Worm (Caenorhabditis elegans) whole organism, early embryonic: ENCODE data around the gene mab-5.

ENCODE experiments used
- aly-1 ChIP-seq: sonication (generic microtip); optimal IDR thresholded peaks from 2 replicates; lab custom pipeline; 2016; ENCODE audit warnings: missing genetic modification characterization, missing compliant biosample characterization
- ama-1 ChIP-seq: fragments of 150-350 bp; optimal IDR thresholded peaks from 2 replicates; lab custom pipeline; 2014
- ceh-36 ChIP-seq: sonication (generic microtip); optimal IDR thresholded peaks from 2 replicates; lab custom pipeline; 2016; ENCODE audit warnings: missing genetic modification characterization, inconsistent platforms, missing compliant biosample characterization
- flt-1 ChIP-seq: fragments of 200-800 bp; sonication (Bioruptor generic); IDR thresholded peaks from 2 replicates; pipeline ENCODE4 v1.3.6; 2022; ENCODE audit warnings: missing genetic modification characterization, missing compliant biosample characterization
- hmbx-1 ChIP-seq: sonication (generic microtip); optimal IDR thresholded peaks from 2 replicates; lab custom pipeline; 2016; ENCODE audit warnings: mild to moderate bottlenecking, missing genetic modification characterization, missing compliant biosample characterization
- hmg-4 ChIP-seq: fragments of 200-800 bp; sonication (Bioruptor generic); optimal IDR thresholded peaks from 2 replicates; lab custom pipeline; 2018; ENCODE audit warnings: mild to moderate bottlenecking, missing genetic modification characterization, missing compliant biosample characterization
- tbx-11 ChIP-seq: fragments of 200-800 bp; sonication (Bioruptor generic); IDR thresholded peaks from 2 replicates; pipeline ENCODE4 v1.3.6; 2022; ENCODE audit warnings: missing genetic modification characterization, missing compliant biosample characterization

DNA sequence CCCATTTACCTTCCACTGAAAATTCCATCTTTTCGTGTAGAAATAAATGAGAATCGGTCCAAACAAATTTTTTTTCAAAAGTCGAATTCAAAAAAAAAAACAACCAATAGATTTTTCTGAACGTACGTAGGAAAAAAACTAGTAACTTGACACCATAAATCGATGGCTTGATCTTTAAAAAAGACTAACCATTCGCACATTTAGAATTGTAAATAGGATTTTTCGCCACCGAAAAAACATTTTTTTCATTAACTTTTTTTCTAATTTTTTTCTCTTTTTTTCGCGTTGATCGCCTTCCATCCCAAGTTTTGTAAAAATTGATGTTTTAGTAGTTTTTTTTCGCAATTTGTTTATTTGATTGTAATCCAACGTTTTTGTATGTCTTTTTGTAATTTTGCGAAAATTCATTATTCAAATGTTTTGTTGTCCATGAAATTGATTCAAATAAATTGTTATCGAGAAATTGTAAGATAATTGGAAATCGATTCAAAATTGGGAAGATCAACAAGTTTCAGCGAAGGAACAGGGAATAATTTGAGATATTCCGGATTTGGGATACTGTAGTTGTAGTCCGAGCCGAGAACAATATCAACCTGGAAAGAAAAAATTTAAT, 45.5 kb downstream of the mab-5 start:
- TF ChIP-seq aly-1 (tag; lab: Kevin White, UChicago) = no peak
- TF ChIP-seq flt-1 (GFP tag; lab: Robert Waterston, UW) = no peak
- no peak for TF ChIP-seq ama-1 (lab: Kevin White, UChicago)
- no peak for TF ChIP-seq tbx-11 (GFP tag; lab: Robert Waterston, UW)
- no peak for TF ChIP-seq ceh-36 (tag; lab: Kevin White, UChicago)
- no peak for TF ChIP-seq hmbx-1 (tag; lab: Kevin White, UChicago)
- no peak for TF ChIP-seq hmg-4 (GFP tag; lab: Kevin White, UChicago)
